Fruit fly (Drosophila melanogaster) Kc167 (cell line): ENCODE measurements around the gene Nepl12.
"Not testable (repeated sequence)": the region's sequence is repeated elsewhere in the genome, so short reads cannot be mapped to it uniquely, and the experiment has no call there.

ENCODE experiments used
- Myc ChIP-seq: fragments of >200 bp; optimal IDR thresholded peaks from 2 replicates; lab custom pipeline; 2017; ENCODE audit warnings: missing external identifiers
- Sin3A ChIP-seq: fragments of >200 bp; optimal IDR thresholded peaks from 2 replicates; lab custom pipeline; 2018; ENCODE audit warnings: missing external identifiers
- h ChIP-seq: fragments of >200 bp; optimal IDR thresholded peaks from 3 replicates; lab custom pipeline; 2018; ENCODE audit warnings: missing external identifiers
- insv ChIP-seq: fragments of >200 bp; optimal IDR thresholded peaks from 3 replicates; lab custom pipeline; 2018; ENCODE audit warnings: missing external identifiers
- psq ChIP-seq: fragments of >200 bp; optimal IDR thresholded peaks from 2 replicates; lab custom pipeline; 2017; ENCODE audit warnings: missing external identifiers
- ttk ChIP-seq: sonication (Bioruptor generic); optimal IDR thresholded peaks from 2 replicates; lab custom pipeline; 2017; ENCODE audit warnings: missing external identifiers

Nepl12 gene

DNA sequence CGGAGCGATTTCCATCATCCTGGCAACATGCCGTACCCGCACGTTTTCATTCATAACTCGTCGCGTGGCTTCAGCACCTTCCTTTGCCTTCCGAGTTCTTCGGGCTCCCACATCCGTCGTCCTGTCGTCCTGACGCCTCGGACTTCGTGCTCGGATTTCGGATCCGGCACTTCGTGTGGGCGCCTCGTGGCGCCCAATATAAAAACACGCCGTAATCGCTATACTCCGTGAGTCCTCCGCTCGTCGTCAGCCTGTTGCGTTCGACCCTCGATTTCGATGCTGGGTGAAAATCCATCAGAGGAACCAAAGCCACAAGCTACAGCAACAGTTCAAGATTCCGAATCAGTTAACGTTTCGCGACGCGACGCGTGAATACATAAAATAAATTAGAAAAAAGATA lies 35.0 kb upstream of the Nepl12 start:
- TF ChIP-seq Myc (lab: Kevin White, UChicago) (no peak), Sin3A (lab: Kevin White, UChicago) (no peak), psq (lab: Kevin White, UChicago) (no peak), ttk (no peak), h (no peak), insv (lab: Kevin White, UChicago) (no peak)

DNA sequence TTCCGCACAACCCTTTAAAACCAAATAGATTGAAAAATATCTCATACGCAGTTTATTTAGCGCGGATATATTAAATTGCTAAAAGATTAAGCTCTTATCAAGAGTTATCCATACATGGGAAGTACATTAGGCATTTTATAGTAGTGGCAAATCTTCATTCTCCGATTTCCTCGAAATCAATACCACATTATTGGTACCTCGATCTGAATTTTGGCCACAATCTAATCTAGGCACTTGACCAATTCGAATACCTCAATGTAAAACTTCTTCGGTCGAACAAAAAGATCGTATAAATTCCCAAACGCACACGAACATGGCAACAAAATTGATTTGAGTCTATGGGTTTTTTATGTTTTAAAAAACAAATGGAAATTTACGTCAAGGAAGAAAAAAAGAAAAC lies 31.3 kb upstream of the Nepl12 start:
- TF ChIP-seq Sin3A (lab: Kevin White, UChicago): no peak
- TF ChIP-seq psq (lab: Kevin White, UChicago): no peak
- no peak for TF ChIP-seq ttk
- TF ChIP-seq h: no peak
- no peak for TF ChIP-seq Myc (lab: Kevin White, UChicago)
- no peak for TF ChIP-seq insv (lab: Kevin White, UChicago)

DNA sequence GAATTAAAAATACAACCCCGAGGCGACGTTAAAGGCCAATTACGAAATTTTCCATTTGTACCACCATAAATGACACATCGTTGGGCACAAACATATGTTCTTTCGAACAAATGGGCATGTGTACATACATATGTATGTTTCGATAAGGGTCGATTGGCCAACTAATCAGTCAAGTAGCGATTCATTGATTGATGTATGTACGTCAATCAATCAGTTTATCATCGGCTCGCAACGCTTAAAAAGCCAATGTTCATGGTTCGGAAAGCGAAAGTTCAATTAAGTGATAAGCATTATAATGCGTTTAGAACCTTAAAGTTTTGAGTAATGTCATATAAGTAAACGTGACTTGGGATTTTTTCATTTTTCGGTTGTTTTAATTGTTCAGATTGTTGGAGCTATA lies 30.7 kb upstream of the Nepl12 start:
- no peak for TF ChIP-seq psq (lab: Kevin White, UChicago)
- TF ChIP-seq Sin3A (lab: Kevin White, UChicago): no peak
- no peak for TF ChIP-seq Myc (lab: Kevin White, UChicago)
- TF ChIP-seq insv (lab: Kevin White, UChicago): no peak
- no peak for TF ChIP-seq ttk
- TF ChIP-seq h: no peak

DNA sequence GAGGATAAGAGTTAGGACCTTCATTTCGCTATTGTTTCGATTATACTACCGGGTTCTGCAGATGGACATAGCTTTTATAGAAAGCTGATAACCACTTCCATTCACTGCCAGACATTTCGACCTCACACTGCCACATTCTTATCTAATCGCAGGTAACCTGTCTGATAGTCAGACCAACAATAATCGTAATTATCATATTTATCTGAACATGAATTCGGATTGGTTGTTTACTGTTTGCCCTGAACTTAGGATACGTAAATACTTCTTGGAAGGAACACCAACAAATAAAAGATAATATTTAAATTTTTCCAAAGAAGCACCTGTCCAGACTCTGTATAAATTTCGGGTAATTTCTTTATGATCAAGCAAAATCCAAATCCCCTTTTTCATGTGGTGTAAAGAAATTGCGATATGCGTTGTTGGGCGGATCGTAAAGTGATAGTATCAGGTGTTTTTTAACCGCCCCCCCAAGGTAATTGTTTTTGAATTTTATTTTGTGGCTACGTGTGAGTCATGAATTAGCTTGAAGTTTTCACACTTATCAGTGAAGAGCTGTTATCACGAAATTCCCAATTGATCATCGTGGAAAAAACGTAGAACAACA lies 29.1 kb upstream of the Nepl12 start, which contains the start of gene Fst:
TSS of gene Fst (minus strand) at position 51 of the 604 bp plus-strand sequence.
- TF ChIP-seq Myc (lab: Kevin White, UChicago): no peak
- TF ChIP-seq Sin3A (lab: Kevin White, UChicago): no peak
- TF ChIP-seq ttk: no peak
- no peak for TF ChIP-seq insv (lab: Kevin White, UChicago)

DNA sequence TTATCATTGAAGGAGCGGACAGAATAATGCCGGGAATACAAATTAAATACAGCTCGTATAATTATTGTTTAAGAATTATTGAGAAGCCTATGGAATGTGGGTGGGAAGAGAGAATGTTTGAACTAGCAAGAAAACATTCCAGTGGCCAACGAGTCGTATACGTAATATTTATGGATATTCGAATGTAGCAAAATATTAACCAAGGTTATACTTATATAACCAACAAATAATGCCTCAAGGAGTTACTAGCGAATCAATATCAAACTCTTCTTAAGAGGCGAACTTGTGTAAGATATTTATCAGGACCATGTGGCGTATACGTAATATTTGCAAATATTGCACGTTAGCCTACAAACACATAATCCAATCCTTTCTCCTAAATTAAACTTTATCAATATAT lies 9.9 kb upstream of the Nepl12 start:
- TF ChIP-seq insv (lab: Kevin White, UChicago): no peak
- TF ChIP-seq h: no peak
- no peak for TF ChIP-seq Myc (lab: Kevin White, UChicago)
- no peak for TF ChIP-seq psq (lab: Kevin White, UChicago)
- TF ChIP-seq ttk: no peak
- TF ChIP-seq Sin3A (lab: Kevin White, UChicago): no peak

DNA sequence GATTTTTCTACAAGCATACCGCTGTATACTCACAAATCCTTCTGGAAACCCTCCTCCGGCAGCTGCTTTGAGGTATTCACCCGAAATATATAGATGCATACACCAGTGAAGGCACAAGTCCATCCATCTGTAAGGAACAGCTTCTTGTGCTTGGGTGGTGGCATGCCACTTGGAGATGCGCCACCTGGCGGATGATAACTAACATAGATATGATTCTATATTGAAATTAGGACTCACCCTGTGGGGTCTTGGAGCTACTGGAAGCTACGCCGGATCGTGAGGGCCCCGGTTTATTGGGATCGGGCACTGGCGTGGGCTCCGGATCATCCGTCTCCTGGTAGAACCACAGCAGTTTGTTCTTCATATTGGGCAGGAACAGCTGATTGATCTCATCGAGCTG lies 2.1 kb upstream of the Nepl12 start:
- TF ChIP-seq Sin3A (lab: Kevin White, UChicago): no peak
- no peak for TF ChIP-seq psq (lab: Kevin White, UChicago)
- TF ChIP-seq ttk: no peak
- no peak for TF ChIP-seq h
- TF ChIP-seq insv (lab: Kevin White, UChicago): no peak
- no peak for TF ChIP-seq Myc (lab: Kevin White, UChicago)

DNA sequence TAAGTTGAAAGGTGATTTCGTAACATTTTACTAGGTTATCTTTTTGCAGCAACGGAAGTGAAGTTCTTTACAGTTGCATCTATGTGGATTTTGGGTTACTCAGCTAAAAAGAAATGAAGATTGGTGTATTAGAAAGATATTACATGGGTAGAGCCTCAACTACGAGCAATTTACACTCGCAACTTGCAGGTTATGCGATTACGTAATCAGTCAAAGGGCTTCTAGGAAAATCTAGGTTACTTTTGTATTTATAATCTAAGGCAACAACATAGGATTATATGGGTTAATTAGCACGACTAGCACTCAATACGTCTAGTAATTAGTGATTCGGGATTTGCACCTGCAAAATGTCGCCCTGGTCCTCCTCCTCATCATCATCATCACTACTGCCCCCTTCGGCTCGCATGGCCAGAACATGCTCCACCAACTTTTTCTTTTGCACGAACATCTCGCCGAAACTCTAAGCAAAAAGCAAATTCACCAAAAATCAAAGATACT lies 1.1 kb upstream of the Nepl12 start, which contains the start of gene Dhc1:
TSS of gene Dhc1 (minus strand) at position 448 of the 498 bp plus-strand sequence.
- TF ChIP-seq psq (lab: Kevin White, UChicago) (no peak), Sin3A (lab: Kevin White, UChicago) (no peak), Myc (lab: Kevin White, UChicago) (no peak), h (no peak), ttk (no peak), insv (lab: Kevin White, UChicago) (no peak)

DNA sequence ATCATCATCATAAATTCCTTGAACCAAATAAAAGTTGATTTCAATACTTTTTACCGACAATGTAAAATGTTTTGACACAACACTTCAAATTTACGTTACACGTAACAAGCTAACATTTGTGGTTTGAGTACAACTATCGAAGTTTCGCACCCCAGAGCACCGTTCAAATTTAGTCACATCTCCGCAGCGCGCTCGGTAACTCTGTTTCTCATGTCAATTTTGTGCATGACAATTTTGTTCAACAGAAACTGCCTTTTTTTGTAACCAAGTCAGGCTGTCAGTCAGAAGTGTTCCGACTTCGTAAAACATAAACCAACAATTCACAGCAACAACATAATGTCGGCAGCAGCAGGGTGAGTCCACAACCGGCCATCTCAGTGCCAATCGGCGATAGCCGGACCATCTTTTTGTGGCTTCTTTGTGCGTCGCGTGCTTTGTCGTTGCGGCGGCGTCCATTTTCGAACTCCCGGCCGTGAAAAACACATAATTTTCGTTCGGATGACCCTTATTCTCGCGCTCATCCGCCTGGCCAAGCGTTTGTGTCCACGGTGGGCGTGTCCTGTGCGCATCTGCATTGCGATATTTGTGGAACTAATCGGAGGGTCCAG lies 2.5 kb downstream of the Nepl12 start, which contains the start of gene p23:
TSS of gene p23 (plus strand) at position 194 of the 608 bp plus-strand sequence.
- no peak for TF ChIP-seq Sin3A (lab: Kevin White, UChicago)
- TF ChIP-seq psq (lab: Kevin White, UChicago): no peak
- TF ChIP-seq insv (lab: Kevin White, UChicago): no peak
- no peak for TF ChIP-seq Myc (lab: Kevin White, UChicago)
- no peak for TF ChIP-seq ttk
- TF ChIP-seq h: no peak

DNA sequence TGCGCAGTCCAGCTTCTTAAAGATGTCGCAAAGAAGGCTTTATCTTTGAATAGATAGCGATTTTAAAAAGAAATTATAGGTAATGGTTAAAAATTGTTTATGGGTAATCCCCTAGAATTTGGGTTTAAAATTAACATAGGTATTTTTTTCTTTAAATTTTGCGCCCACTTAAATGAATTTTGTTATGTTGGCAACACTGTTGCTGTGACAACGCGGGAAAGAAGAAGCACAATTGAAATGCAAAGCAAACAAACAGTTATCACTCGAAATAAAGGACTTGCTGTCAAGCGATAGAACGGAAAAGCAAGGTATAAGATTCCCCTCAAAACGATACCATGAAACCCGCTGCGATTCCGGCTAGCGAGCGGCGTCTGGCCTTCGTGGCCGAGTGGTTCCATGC lies 4.4 kb downstream of the Nepl12 start, which contains the start of gene nmdyn-D7:
TSS of gene nmdyn-D7 (plus strand) at position 194 of the 400 bp plus-strand sequence.
- TF ChIP-seq Sin3A (lab: Kevin White, UChicago) (no peak), ttk (no peak), psq (lab: Kevin White, UChicago) (no peak), h (no peak), insv (lab: Kevin White, UChicago) (no peak), Myc (lab: Kevin White, UChicago) (no peak)

DNA sequence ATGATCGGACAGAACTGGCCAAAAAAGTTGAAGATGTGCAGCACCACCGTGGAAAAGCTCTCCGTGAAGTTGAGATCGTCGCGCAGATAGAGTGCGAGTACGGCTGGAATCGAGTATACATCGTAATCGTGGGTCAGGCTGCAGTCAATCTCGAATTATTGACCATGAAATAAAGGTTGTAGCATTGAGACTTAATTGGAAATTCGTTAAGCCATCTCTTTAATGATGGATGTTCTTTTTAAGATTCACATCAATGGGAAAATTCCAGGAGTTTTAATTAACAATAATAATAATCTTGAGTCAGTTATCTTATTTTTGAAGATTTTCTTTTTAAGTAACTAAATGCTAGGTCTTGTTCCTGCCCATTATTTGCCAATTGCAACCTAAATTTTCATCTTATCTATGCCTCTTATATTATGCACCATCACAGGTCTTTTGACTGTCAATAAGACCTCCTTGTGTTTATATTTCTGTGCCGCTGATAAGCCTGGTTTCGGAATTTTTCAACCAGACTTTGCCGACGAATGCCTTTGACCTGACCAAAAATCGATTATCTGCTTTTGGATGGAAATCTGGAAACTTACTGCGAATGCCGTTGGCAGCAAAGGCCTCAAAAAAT lies 7.8 kb downstream of the Nepl12 start:
- TF ChIP-seq ttk: no peak

DNA sequence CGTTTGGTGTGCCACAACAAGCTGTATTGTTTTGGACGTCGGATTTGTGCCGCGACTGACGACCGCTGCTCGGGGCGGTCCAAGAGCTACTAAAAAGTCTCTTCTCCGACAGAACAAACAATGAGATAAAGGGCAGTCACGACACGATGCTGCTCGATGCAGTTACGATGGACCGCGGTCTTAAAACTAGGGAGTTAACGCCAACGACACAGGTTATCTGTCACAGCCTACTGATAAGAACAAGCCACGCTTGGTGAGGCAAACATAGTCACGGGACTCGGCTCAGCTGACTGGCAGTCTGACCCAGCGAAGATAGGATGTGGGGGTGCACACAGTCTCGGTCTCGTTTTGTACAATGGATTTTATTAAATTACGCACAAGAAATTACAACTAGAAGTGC lies 8.8 kb downstream of the Nepl12 start, which contains the start of gene CG9444:
TSS of gene CG9444 (minus strand) at position 140 of the 400 bp plus-strand sequence.
- TF ChIP-seq Sin3A (lab: Kevin White, UChicago): no peak
- no peak for TF ChIP-seq insv (lab: Kevin White, UChicago)
- no peak for TF ChIP-seq Myc (lab: Kevin White, UChicago)
- no peak for TF ChIP-seq ttk
- no peak for TF ChIP-seq h
- no peak for TF ChIP-seq psq (lab: Kevin White, UChicago)

DNA sequence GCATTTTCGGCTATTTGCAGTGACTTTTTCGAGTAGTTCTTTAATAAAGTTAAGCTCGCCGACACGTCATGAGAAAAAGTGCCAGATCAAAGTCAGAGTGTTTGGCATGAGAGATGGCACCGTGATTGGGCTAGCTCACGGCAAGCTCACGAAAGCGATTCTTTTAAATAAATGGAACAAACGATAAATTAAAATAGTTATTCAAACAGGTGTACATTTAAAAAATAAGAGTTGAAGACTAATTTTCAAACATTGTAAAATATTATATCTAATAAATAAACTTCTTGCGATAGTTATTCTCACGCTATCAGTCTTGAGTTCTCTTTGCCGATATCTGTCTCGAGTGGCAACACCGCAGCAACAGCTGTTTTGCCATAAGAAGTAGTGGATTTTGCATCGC lies 10.1 kb downstream of the Nepl12 start, which contains the start of the genes eca and CG18542:
TSS of gene eca (minus strand) at position 101 of the 400 bp plus-strand sequence.
TSS of gene CG18542 (plus strand) at position 385 of the 400 bp plus-strand sequence.
- TF ChIP-seq Myc (lab: Kevin White, UChicago); ttk; h: not testable (repeated sequence)
